Worm (Caenorhabditis elegans) whole organism, midembryonic: ENCODE measurements around the gene K09F6.13.

ENCODE experiments used
- T22C8.4 ChIP-seq: fragments of 200-800 bp; sonication (Bioruptor generic); IDR thresholded peaks from 2 replicates; pipeline ENCODE4 v1.3.6; 2022; ENCODE audit warnings: missing genetic modification characterization, missing compliant biosample characterization
- cog-1 ChIP-seq: sonication (generic microtip); optimal IDR thresholded peaks from 2 replicates; lab custom pipeline; 2016; ENCODE audit warnings: missing genetic modification characterization, missing compliant biosample characterization
- klf-2 ChIP-seq: fragments of 200-800 bp; sonication (Bioruptor generic); conservative IDR thresholded peaks from 2 replicates; pipeline ENCODE4 v1.3.6; 2022; ENCODE audit warnings: missing genetic modification reagents, missing genetic modification characterization, missing compliant biosample characterization
- ref-1 ChIP-seq: fragments of 200-800 bp; sonication (Bioruptor generic); conservative IDR thresholded peaks from 2 replicates; pipeline ENCODE4 v1.3.6; 2022; ENCODE audit warnings: missing genetic modification reagents, missing genetic modification characterization, missing compliant biosample characterization
- tab-1 ChIP-seq: fragments of 200-800 bp; sonication (Bioruptor generic); IDR thresholded peaks from 2 replicates; pipeline ENCODE4 v1.3.6; 2022; ENCODE audit warnings: missing genetic modification characterization, missing compliant biosample characterization
- ztf-23 ChIP-seq: fragments of 200-800 bp; sonication (Bioruptor generic); IDR thresholded peaks from 2 replicates; pipeline ENCODE4 v1.3.6; 2022; ENCODE audit warnings: missing genetic modification reagents, missing genetic modification characterization, missing compliant biosample characterization
- ztf-29 ChIP-seq: fragments of 200-800 bp; sonication (Bioruptor generic); IDR thresholded peaks from 2 replicates; pipeline ENCODE4 v1.3.6; 2022; ENCODE audit warnings: missing genetic modification reagents, missing genetic modification characterization, missing compliant biosample characterization

ce11 chrII:2292549-2292948 lies 3.6 kb downstream of the K09F6.13 start:
- no peak for TF ChIP-seq tab-1 (GFP tag; lab: Robert Waterston, UW)
- no peak for TF ChIP-seq ztf-29 (GFP tag; lab: Robert Waterston, UW)
- TF ChIP-seq cog-1 (tag; lab: Kevin White, UChicago): no peak
- no peak for TF ChIP-seq ztf-23 (GFP tag; lab: Robert Waterston, UW)
- TF ChIP-seq ref-1: no peak
- no peak for TF ChIP-seq T22C8.4
- no peak for TF ChIP-seq klf-2
